Fruit fly (Drosophila melanogaster): Measurements from ENCODE around the gene Jon74E.
A peak's percentile ranks its signal among the peaks of the same experiment; 100 is the strongest.

Gene Jon74E

DNA sequence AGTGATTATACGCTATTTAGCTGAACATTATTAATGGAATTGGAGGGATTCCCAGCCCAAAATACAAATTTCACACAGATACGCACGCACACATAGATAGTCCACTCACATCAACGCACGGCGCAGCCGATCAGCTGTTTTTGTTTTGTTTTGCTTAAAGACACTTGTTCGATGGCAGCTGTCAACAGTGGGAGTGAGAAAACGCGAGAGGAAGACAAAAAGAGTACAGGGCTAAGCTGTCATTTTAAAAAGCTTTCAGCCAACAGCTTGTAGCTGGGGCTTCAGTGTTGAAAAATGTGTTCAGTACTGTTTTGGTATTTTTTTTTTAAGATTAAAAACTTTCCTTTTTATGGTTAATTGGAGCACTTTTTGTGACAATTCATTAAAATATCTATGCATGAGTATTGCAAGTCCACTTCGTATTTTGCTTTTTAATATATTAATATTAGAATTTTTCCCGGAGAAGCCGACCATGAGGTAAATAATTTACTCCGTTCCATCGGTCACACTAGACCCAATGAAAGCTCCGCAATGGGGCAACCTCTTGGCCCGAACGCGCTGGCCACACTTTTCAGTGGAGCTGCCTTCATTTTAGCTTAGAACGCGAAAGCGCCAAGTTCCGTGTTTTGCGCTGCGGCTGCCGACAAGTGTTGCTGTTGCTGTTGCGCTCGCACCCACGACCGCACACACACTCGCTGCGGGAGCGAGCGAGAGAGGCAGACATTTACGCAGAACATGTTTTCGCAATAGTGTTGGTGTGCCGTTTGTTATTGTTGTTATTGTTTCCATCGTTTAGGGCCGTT lies 15.8 kb downstream of the Jon74E start (continued):
- TF ChIP-seq knrl (GFP tag; IDR thresholded peaks at IDR 0.05; ENCODE audit: partially characterized antibody) (no peak), al (GFP tag; IDR thresholded peaks at IDR 0.05) (peak; percentile 10; the same call in 1 of the 2 replicates), CG9609 (GFP tag; optimal IDR thresholded peaks at IDR 0.05) (peak; percentile 15), lola (GFP tag; optimal IDR thresholded peaks at IDR 0.05) (peak in 1 of 3 experiments; percentile 24), B-H2 (GFP tag; optimal IDR thresholded peaks at IDR 0.05) (no peak), HLH3B (GFP tag; IDR thresholded peaks at IDR 0.05) (no peak), Ravus (GFP tag; IDR thresholded peaks at IDR 0.05) (no peak), CG17361 (GFP tag; IDR thresholded peaks at IDR 0.05) (peak; percentile 48; the same call in 2 of the 3 replicates), CG7372 (GFP tag; IDR thresholded peaks at IDR 0.05) (no peak), Dbx (GFP tag; IDR thresholded peaks at IDR 0.05) (peak; percentile 45; the same call in 2 of the 3 replicates), chn (GFP tag; optimal IDR thresholded peaks at IDR 0.05) (no peak), cg (GFP tag; optimal IDR thresholded peaks at IDR 0.05) (peak; percentile 87), CG17912 (GFP tag; optimal IDR thresholded peaks at IDR 0.05) (no peak), vnd (GFP tag; IDR thresholded peaks at IDR 0.05; ENCODE audit: partially characterized antibody) (0 out of 3 replicates have a peak, but pooled peaks have one; percentile 11), zen (tag; optimal IDR thresholded peaks at IDR 0.05) (no peak), CG2678 (tag; optimal IDR thresholded peaks at IDR 0.05) (peak; percentile 58), Sox102F (GFP tag; optimal IDR thresholded peaks at IDR 0.05) (peak; percentile 33), HmgZ (tag; optimal IDR thresholded peaks at IDR 0.05) (peak; percentile 86), Optix (GFP tag; IDR thresholded peaks at IDR 0.05) (no peak), insv (GFP tag; optimal IDR thresholded peaks at IDR 0.05) (peak in 1 of 2 experiments; percentile 5), vfl (GFP tag; optimal IDR thresholded peaks at IDR 0.05) (peak; percentile 54), CG12744 (GFP tag; optimal IDR thresholded peaks at IDR 0.05) (no peak), Awh (GFP tag; IDR thresholded peaks at IDR 0.05) (0 out of 2 replicates have a peak, but pooled peaks have one; percentile 35), CG12155 (GFP tag; optimal IDR thresholded peaks at IDR 0.05) (peak; percentile 37), Atf3 (GFP tag; optimal IDR thresholded peaks at IDR 0.05) (peak; percentile 16), CG7963 (GFP tag; IDR thresholded peaks at IDR 0.05; ENCODE audit: partially characterized antibody) (no peak), dmrt99B (tag; optimal IDR thresholded peaks at IDR 0.05) (peak; percentile 31), Lim3 (GFP tag; IDR thresholded peaks at IDR 0.05) (no peak), CG31388 (GFP tag; optimal IDR thresholded peaks at IDR 0.05) (no peak), TFAM (GFP tag; optimal IDR thresholded peaks at IDR 0.05) (no peak), sens (GFP tag) (peak; percentile 75), sug (tag; optimal IDR thresholded peaks at IDR 0.05) (peak; percentile 75), gfzf (GFP tag; optimal IDR thresholded peaks at IDR 0.05) (peak; percentile 77), repo (GFP tag; optimal IDR thresholded peaks at IDR 0.05) (no peak), CG18764 (GFP tag; optimal IDR thresholded peaks at IDR 0.05) (peak; percentile 49), CG1233 (GFP tag; optimal IDR thresholded peaks at IDR 0.05) (peak; percentile 8), Rx (GFP tag; IDR thresholded peaks at IDR 0.05) (no peak), tgo (GFP tag; IDR thresholded peaks at IDR 0.05) (peak; percentile 26; the same call in 1 of the 3 replicates), twi (tag; optimal IDR thresholded peaks at IDR 0.05) (no peak), CG8388 (GFP tag; optimal IDR thresholded peaks at IDR 0.05) (peak; percentile 31), CG9797 (GFP tag; optimal IDR thresholded peaks at IDR 0.05) (peak; percentile 85), CG7745 (tag; optimal IDR thresholded peaks at IDR 0.05) (no peak), CG2712 (tag; optimal IDR thresholded peaks at IDR 0.05) (peak; percentile 51), nau (GFP tag; optimal IDR thresholded peaks at IDR 0.05) (peak; percentile 17), CG10267 (tag; optimal IDR thresholded peaks at IDR 0.05) (peak; percentile 75), Sin3A (optimal IDR thresholded peaks at IDR 0.05) (peak; percentile 58), D19B (GFP tag; optimal IDR thresholded peaks at IDR 0.05) (peak; percentile 15), CG11398 (GFP tag; optimal IDR thresholded peaks at IDR 0.05) (no peak), ro (GFP tag; IDR thresholded peaks at IDR 0.05) (no peak)
